Fruit fly (Drosophila melanogaster) whole organism, embryonic: ENCODE data around the gene CG12674.
A peak's percentile ranks its signal among the peaks of the same experiment; 100 is the strongest.

ENCODE experiments used
- Ada2b ChIP-seq: fragments of 200-800 bp; sonication (Bioruptor generic); IDR thresholded peaks from 2 replicates; pipeline ENCODE4 v1.3.6; 2022; ENCODE audit warnings: missing biosample characterization, missing genetic modification characterization
- CG10543 ChIP-seq: fragments of 200-800 bp; sonication (Bioruptor generic); optimal IDR thresholded peaks from 3 replicates; lab custom pipeline; 2017; ENCODE audit warnings: missing biosample characterization, mild to moderate bottlenecking, missing genetic modification characterization, moderate library complexity
- CG12659 ChIP-seq: fragments of 200-800 bp; sonication (Bioruptor generic); optimal IDR thresholded peaks from 3 replicates; lab custom pipeline; 2017; ENCODE audit warnings: mild to moderate bottlenecking, missing biosample characterization, missing genetic modification reagents, missing genetic modification characterization
- CG15269 ChIP-seq: fragments of 200-800 bp; sonication (Bioruptor generic); optimal IDR thresholded peaks from 2 replicates; lab custom pipeline; 2018; ENCODE audit warnings: missing biosample characterization, mild to moderate bottlenecking, missing genetic modification characterization, moderate library complexity
- CG15601 ChIP-seq: fragments of 200-800 bp; sonication (Bioruptor generic); optimal IDR thresholded peaks from 3 replicates; lab custom pipeline; 2019; ENCODE audit warnings: missing biosample characterization, mild to moderate bottlenecking, missing genetic modification characterization, moderate library complexity
- CG16813 ChIP-seq: fragments of 200-800 bp; sonication (Bioruptor generic); IDR thresholded peaks from 3 replicates; pipeline ENCODE4 v1.3.6; 2022; ENCODE audit warnings: missing biosample characterization, missing genetic modification characterization; ENCODE audit not compliant: partially characterized antibody
- CG17568 ChIP-seq: fragments of 200-800 bp; sonication (Bioruptor generic); optimal IDR thresholded peaks from 2 replicates; lab custom pipeline; 2018; ENCODE audit warnings: missing biosample characterization, mild to moderate bottlenecking, missing genetic modification characterization, moderate library complexity
- CG17612 ChIP-seq: fragments of 200-800 bp; sonication (Bioruptor generic); IDR thresholded peaks from 2 replicates; pipeline ENCODE4 v1.3.6; 2022; ENCODE audit warnings: missing biosample characterization, missing genetic modification characterization
- CG18011 ChIP-seq: fragments of 200-800 bp; sonication (Bioruptor generic); optimal IDR thresholded peaks from 2 replicates; lab custom pipeline; 2017; ENCODE audit warnings: missing biosample characterization, missing genetic modification characterization, mild to moderate bottlenecking, moderate library complexity, missing genotype
- CG2678 ChIP-seq: fragments of 200-800 bp; sonication (Bioruptor generic); optimal IDR thresholded peaks from 3 replicates; lab custom pipeline; 2019; ENCODE audit warnings: missing biosample characterization, mild to moderate bottlenecking, missing genetic modification characterization, moderate library complexity
- CG30431 ChIP-seq: fragments of 200-800 bp; sonication (Bioruptor generic); optimal IDR thresholded peaks from 2 replicates; lab custom pipeline; 2017; ENCODE audit warnings: missing biosample characterization, missing genetic modification characterization
- CG3065 ChIP-seq: fragments of 200-800 bp; sonication (Bioruptor generic); optimal IDR thresholded peaks from 2 replicates; lab custom pipeline; 2016; ENCODE audit warnings: missing biosample characterization, missing genetic modification characterization
- CG4404 ChIP-seq: fragments of 200-800 bp; sonication (Bioruptor generic); IDR thresholded peaks from 2 replicates; pipeline ENCODE4 v1.3.6; 2022; ENCODE audit warnings: missing biosample characterization, missing genetic modification characterization
- CG7556 ChIP-seq: fragments of 200-800 bp; sonication (Bioruptor generic); optimal IDR thresholded peaks from 2 replicates; lab custom pipeline; 2017; ENCODE audit warnings: missing biosample characterization, mild to moderate bottlenecking, missing genetic modification characterization
- CG8944 ChIP-seq: fragments of 200-800 bp; sonication (Bioruptor generic); optimal IDR thresholded peaks from 3 replicates; lab custom pipeline; 2016; ENCODE audit warnings: missing biosample characterization, missing genetic modification characterization
- CG9932 ChIP-seq: fragments of 200-800 bp; sonication (Bioruptor generic); IDR thresholded peaks from 2 replicates; pipeline ENCODE4 v1.3.6; 2022; ENCODE audit warnings: missing biosample characterization, missing genetic modification characterization
- Dip3 ChIP-seq: fragments of 200-800 bp; sonication (Bioruptor generic); optimal IDR thresholded peaks from 3 replicates; lab custom pipeline; 2016; ENCODE audit warnings: missing biosample characterization, missing genetic modification characterization
- E2f1 ChIP-seq: fragments of 200-800 bp; sonication (Bioruptor generic); IDR thresholded peaks from 2 replicates; pipeline ENCODE4 v1.3.6; 2022; ENCODE audit warnings: missing biosample characterization, missing genetic modification characterization
- ERR ChIP-seq: fragments of 200-800 bp; sonication (Bioruptor generic); optimal IDR thresholded peaks from 2 replicates; lab custom pipeline; 2016; ENCODE audit warnings: missing biosample characterization, missing genetic modification characterization
- Hmx ChIP-seq: fragments of 200-800 bp; sonication (Bioruptor generic); optimal IDR thresholded peaks from 2 replicates; lab custom pipeline; 2016; ENCODE audit warnings: missing biosample characterization, missing genetic modification characterization
- Lim3 ChIP-seq: fragments of 200-800 bp; sonication (Bioruptor generic); IDR thresholded peaks from 2 replicates; pipeline ENCODE4 v1.3.6; 2022; ENCODE audit warnings: missing biosample characterization, missing genetic modification characterization
- MBD-R2 ChIP-seq: fragments of 200-800 bp; sonication (Bioruptor generic); IDR thresholded peaks from 2 replicates; pipeline ENCODE4 v1.3.6; 2022; ENCODE audit warnings: missing biosample characterization, missing genetic modification characterization
- NC2α ChIP-seq: fragments of 200-800 bp; sonication (Bioruptor generic); optimal IDR thresholded peaks from 2 replicates; lab custom pipeline; 2016; ENCODE audit warnings: missing biosample characterization, missing genetic modification characterization
- NK7.1 ChIP-seq: fragments of 200-800 bp; sonication (Bioruptor generic); optimal IDR thresholded peaks from 3 replicates; lab custom pipeline; 2016; ENCODE audit warnings: missing biosample characterization, missing genetic modification characterization
- Oli ChIP-seq: fragments of 200-800 bp; sonication (Bioruptor generic); optimal IDR thresholded peaks from 2 replicates; lab custom pipeline; 2018; ENCODE audit warnings: missing biosample characterization, mild to moderate bottlenecking, missing genetic modification characterization, moderate library complexity
- Optix ChIP-seq: fragments of 200-800 bp; sonication (Bioruptor generic); IDR thresholded peaks from 3 replicates; pipeline ENCODE4 v1.3.6; 2022; ENCODE audit warnings: missing biosample characterization, missing genetic modification characterization
- Scr ChIP-seq: fragments of 200-800 bp; sonication (Bioruptor generic); IDR thresholded peaks from 2 replicates; pipeline ENCODE4 v1.3.6; 2022; ENCODE audit warnings: missing biosample characterization, missing genetic modification characterization; ENCODE audit not compliant: partially characterized antibody
- Xrp1 ChIP-seq: fragments of 200-800 bp; sonication (Bioruptor generic); IDR thresholded peaks from 2 replicates; pipeline ENCODE4 v1.3.6; 2022; ENCODE audit warnings: missing biosample characterization, missing genetic modification characterization
- ase ChIP-seq: fragments of 200-800 bp; sonication (Bioruptor generic); IDR thresholded peaks from 3 replicates; pipeline ENCODE4 v1.3.6; 2022; ENCODE audit warnings: missing biosample characterization, missing genetic modification characterization
- ato ChIP-seq: fragments of 200-800 bp; sonication (Bioruptor generic); IDR thresholded peaks from 2 replicates; pipeline ENCODE4 v1.3.6; 2022; ENCODE audit warnings: missing biosample characterization, missing genetic modification characterization; ENCODE audit not compliant: partially characterized antibody
- az2 ChIP-seq: fragments of 200-800 bp; sonication (Bioruptor generic); optimal IDR thresholded peaks from 3 replicates; lab custom pipeline; 2016; ENCODE audit warnings: missing biosample characterization, missing genetic modification characterization
- caup ChIP-seq: fragments of 200-800 bp; sonication (Bioruptor generic); optimal IDR thresholded peaks from 3 replicates; lab custom pipeline; 2017; ENCODE audit warnings: missing biosample characterization, mild to moderate bottlenecking, missing genetic modification characterization, moderate library complexity; ENCODE audit not compliant: severe bottlenecking
- chif ChIP-seq, 2 experiments: fragments of 200-800 bp; sonication (Bioruptor generic); optimal IDR thresholded peaks; 3 replicates each; lab custom pipeline; 2016; ENCODE audit warnings: missing biosample characterization in 2 of 2, missing genetic modification characterization in 2 of 2
- chn ChIP-seq: fragments of 200-800 bp; sonication (Bioruptor generic); optimal IDR thresholded peaks from 2 replicates; lab custom pipeline; 2016; ENCODE audit warnings: missing biosample characterization, missing genetic modification characterization
- croc ChIP-seq: fragments of 200-800 bp; sonication (Bioruptor generic); conservative IDR thresholded peaks from 3 replicates; pipeline ENCODE4 v1.3.6; 2022; ENCODE audit warnings: missing biosample characterization, missing genetic modification characterization
- disco-r ChIP-seq: fragments of 200-800 bp; sonication (Bioruptor generic); optimal IDR thresholded peaks from 2 replicates; lab custom pipeline; 2016; ENCODE audit warnings: missing biosample characterization, missing genetic modification characterization
- dmrt11E ChIP-seq: fragments of 200-800 bp; sonication (Bioruptor generic); optimal IDR thresholded peaks from 3 replicates; lab custom pipeline; 2018; ENCODE audit warnings: missing biosample characterization, mild to moderate bottlenecking, missing genetic modification characterization, moderate library complexity
- dysf ChIP-seq: fragments of 200-800 bp; sonication (Bioruptor generic); IDR thresholded peaks from 3 replicates; pipeline ENCODE4 v1.3.6; 2022; ENCODE audit warnings: missing biosample characterization, missing genetic modification characterization
- kay ChIP-seq: fragments of 200-800 bp; sonication (Bioruptor generic); optimal IDR thresholded peaks from 2 replicates; lab custom pipeline; 2016; ENCODE audit warnings: missing biosample characterization, missing genetic modification characterization
- kni ChIP-seq: fragments of 200-800 bp; sonication (Bioruptor generic); optimal IDR thresholded peaks from 3 replicates; lab custom pipeline; 2017; ENCODE audit warnings: mild to moderate bottlenecking, missing biosample characterization, missing genetic modification reagents, missing genetic modification characterization
- nau ChIP-seq: fragments of 200-800 bp; sonication (Bioruptor generic); optimal IDR thresholded peaks from 3 replicates; lab custom pipeline; 2017; ENCODE audit warnings: missing biosample characterization, mild to moderate bottlenecking, missing genetic modification characterization, missing genetic modification reagents
- pfk ChIP-seq: fragments of 200-800 bp; sonication (Bioruptor generic); optimal IDR thresholded peaks from 2 replicates; lab custom pipeline; 2018; ENCODE audit warnings: missing biosample characterization, mild to moderate bottlenecking, missing genetic modification characterization, moderate library complexity
- pnt ChIP-seq: fragments of 200-800 bp; sonication (Bioruptor generic); optimal IDR thresholded peaks from 3 replicates; lab custom pipeline; 2016; ENCODE audit warnings: missing biosample characterization, missing genetic modification characterization
- pzg ChIP-seq: fragments of 200-800 bp; sonication (Bioruptor generic); optimal IDR thresholded peaks from 3 replicates; lab custom pipeline; 2018; ENCODE audit warnings: missing biosample characterization, mild to moderate bottlenecking, missing genetic modification characterization, moderate library complexity
- ranshi ChIP-seq: fragments of 200-800 bp; sonication (Bioruptor generic); IDR thresholded peaks from 2 replicates; pipeline ENCODE4 v1.3.6; 2022; ENCODE audit warnings: missing biosample characterization, missing genetic modification characterization
- sens ChIP-seq: fragments of 200-800 bp; sonication (Bioruptor generic); peaks from one replicate; lab custom pipeline; 2016; ENCODE audit warnings: missing biosample characterization, missing genetic modification characterization
- so ChIP-seq: fragments of 200-800 bp; sonication (Bioruptor generic); IDR thresholded peaks from 3 replicates; pipeline ENCODE4 v1.3.6; 2022; ENCODE audit warnings: missing biosample characterization, missing genetic modification characterization
- trem ChIP-seq: fragments of 200-800 bp; optimal IDR thresholded peaks from 3 replicates; lab custom pipeline; 2019; ENCODE audit warnings: missing biosample characterization, mild to moderate bottlenecking, missing genetic modification characterization, moderate library complexity
- zen ChIP-seq: fragments of 200-800 bp; sonication (Bioruptor generic); optimal IDR thresholded peaks from 3 replicates; lab custom pipeline; 2018; ENCODE audit warnings: missing biosample characterization, mild to moderate bottlenecking, missing genetic modification characterization, moderate library complexity

CG12674 gene

DNA sequence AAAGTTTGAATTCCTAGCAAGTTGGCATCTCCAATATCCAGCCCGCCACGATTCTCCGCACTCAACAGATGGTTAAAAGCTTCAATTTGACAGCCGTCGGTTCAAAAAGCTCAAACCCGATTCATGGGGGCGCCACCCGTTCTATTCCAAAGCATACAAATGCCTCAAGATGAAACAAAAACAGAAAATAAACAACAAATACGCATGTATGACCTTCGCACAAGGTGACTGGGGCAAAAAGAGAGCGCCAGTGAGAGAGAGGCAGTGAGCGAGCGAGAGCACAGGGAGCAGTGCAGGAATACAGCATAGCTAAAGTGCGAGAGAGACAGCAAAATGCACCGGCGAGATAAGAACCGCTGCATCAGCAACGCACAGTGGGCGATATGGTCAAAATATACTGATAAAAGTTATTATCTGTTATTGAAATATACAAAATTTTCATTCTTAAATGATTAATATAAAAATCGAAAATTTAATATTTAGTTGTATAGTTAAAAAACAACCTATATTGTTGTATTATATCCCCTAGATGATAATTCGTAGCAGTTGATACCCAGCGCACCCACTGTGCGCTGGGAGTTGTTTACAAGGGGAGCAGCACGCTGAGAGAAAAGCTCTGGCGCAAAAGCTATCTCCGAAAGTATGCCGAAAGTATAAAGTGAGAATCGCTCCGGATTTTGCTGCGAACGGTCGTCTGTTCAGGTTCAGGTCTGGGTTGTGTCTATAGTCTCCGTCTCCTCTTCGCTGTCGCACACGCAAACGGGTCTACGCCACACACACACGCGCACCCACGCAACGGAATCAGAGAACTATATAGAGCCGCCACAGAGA is 50.7 kb downstream of the CG12674 start, which contains the start of gene Glyp (continued):
- TF ChIP-seq CG3065 (GFP tag; lab: Kevin White, UChicago) (peak; percentile 81), pzg (GFP tag; lab: Kevin White, UChicago) (peak; percentile 79), NK7.1 (GFP tag; lab: Kevin White, UChicago) (no peak), E2f1 (peak; percentile 95), CG2678 (peak; percentile 99), Lim3 (GFP tag; lab: Robert Waterston, UW) (peak; percentile 82), Dip3 (GFP tag; lab: Kevin White, UChicago) (peak; percentile 79), disco-r (GFP tag; lab: Kevin White, UChicago) (no peak), pfk (GFP tag; lab: Kevin White, UChicago) (peak; percentile 62), kni (GFP tag; lab: Kevin White, UChicago) (peak; percentile 90), CG18011 (peak; percentile 91), CG8944 (peak; percentile 19), sens (GFP tag; lab: Kevin White, UChicago) (peak; percentile 93), ato (GFP tag; lab: Robert Waterston, UW) (no peak), CG17568 (GFP tag; lab: Kevin White, UChicago) (peak; percentile 96), CG7556 (GFP tag; lab: Kevin White, UChicago) (peak; percentile 99), so (GFP tag; lab: Robert Waterston, UW) (peak; percentile 94), zen (tag; lab: Kevin White, UChicago) (peak; percentile 91), CG4404 (GFP tag; lab: Robert Waterston, UW) (peak; percentile 89), Ada2b (GFP tag; lab: Robert Waterston, UW) (peak; percentile 94), CG15269 (tag; lab: Kevin White, UChicago) (peak; percentile 98), CG17612 (GFP tag; lab: Robert Waterston, UW) (peak; percentile 91), chif (GFP tag; optimal IDR thresholded peaks at IDR 0.05; lab: Kevin White, UChicago) (peak; percentile 35 to 76), NC2α (peak; percentile 9), trem (peak; percentile 98), CG30431 (peak; percentile 91), CG15601 (tag; lab: Kevin White, UChicago) (peak; percentile 96), dysf (GFP tag; lab: Robert Waterston, UW) (peak; percentile 98), dmrt11E (tag; lab: Kevin White, UChicago) (peak; percentile 86), Optix (GFP tag; lab: Robert Waterston, UW) (peak; percentile 87), CG16813 (GFP tag; lab: Robert Waterston, UW) (no peak), croc (GFP tag; lab: Robert Waterston, UW) (peak; percentile 92), ase (GFP tag; lab: Robert Waterston, UW) (peak; percentile 91), CG9932 (GFP tag; lab: Robert Waterston, UW) (peak; percentile 96), pnt (GFP tag; lab: Kevin White, UChicago) (peak; percentile 42), CG12659 (GFP tag; lab: Kevin White, UChicago) (peak; percentile 99), az2 (GFP tag; lab: Kevin White, UChicago) (peak; percentile 96), Scr (no peak; the same call in 1 of the 2 replicates), caup (GFP tag; lab: Kevin White, UChicago) (peak; percentile 98), Oli (peak; percentile 98), MBD-R2 (GFP tag; lab: Robert Waterston, UW) (peak; percentile 91), CG10543 (GFP tag; lab: Kevin White, UChicago) (peak; percentile 99), Hmx (GFP tag; lab: Kevin White, UChicago) (peak; percentile 69), Xrp1 (peak; percentile 97), nau (peak; percentile 98), ERR (GFP tag; lab: Kevin White, UChicago) (peak; percentile 100), ranshi (peak; percentile 94), kay (GFP tag; lab: Kevin White, UChicago) (peak; percentile 94), chn (peak; percentile 77)
